Worm (Caenorhabditis elegans) whole organism, mixed stage, embryonic: ENCODE results near the gene M03A1.3.

Source experiments
- blmp-1 ChIP-seq: fragments of 150-350 bp; optimal IDR thresholded peaks from 2 replicates; lab custom pipeline; 2014; ENCODE audit warnings: missing biosample characterization, missing genetic modification characterization
- ces-1 ChIP-seq: fragments of 150-350 bp; optimal IDR thresholded peaks from 2 replicates; lab custom pipeline; 2014; ENCODE audit warnings: missing biosample characterization, missing genetic modification reagents, missing genetic modification characterization
- elt-1 ChIP-seq: sonication (generic microtip); optimal IDR thresholded peaks from 2 replicates; lab custom pipeline; 2017; ENCODE audit warnings: missing genetic modification characterization, mild to moderate bottlenecking, missing compliant biosample characterization, antibody characterized with exemption, moderate library complexity, borderline replicate concordance; ENCODE audit not compliant: insufficient read depth
- elt-3 ChIP-seq: fragments of 150-350 bp; optimal IDR thresholded peaks from 2 replicates; lab custom pipeline; 2014; ENCODE audit warnings: missing biosample characterization, missing genetic modification characterization
- flh-1 ChIP-seq: fragments of 200-800 bp; sonication (Bioruptor generic); optimal IDR thresholded peaks from 2 replicates; lab custom pipeline; 2018; ENCODE audit warnings: mild to moderate bottlenecking, missing genetic modification characterization, moderate library complexity, missing compliant biosample characterization
- hlh-1 ChIP-seq: fragments of 150-350 bp; optimal IDR thresholded peaks from 2 replicates; lab custom pipeline; 2014; ENCODE audit warnings: missing biosample characterization, missing genetic modification reagents, missing genetic modification characterization
- lin-13 ChIP-seq: fragments of 150-350 bp; optimal IDR thresholded peaks from 2 replicates; lab custom pipeline; 2014; ENCODE audit warnings: missing biosample characterization, missing genetic modification characterization
- mep-1 ChIP-seq: fragments of 150-350 bp; optimal IDR thresholded peaks from 2 replicates; lab custom pipeline; 2017; ENCODE audit warnings: missing biosample characterization, missing genetic modification reagents, missing genetic modification characterization, inconsistent platforms
- nhr-28 ChIP-seq: fragments of 150-350 bp; optimal IDR thresholded peaks from 2 replicates; lab custom pipeline; 2014; ENCODE audit warnings: missing biosample characterization, missing genetic modification characterization
- snpc-4 ChIP-seq: fragments of 150-350 bp; optimal IDR thresholded peaks from 2 replicates; lab custom pipeline; 2014; ENCODE audit warnings: missing biosample characterization, missing genetic modification characterization
- unc-39 ChIP-seq: fragments of 150-350 bp; optimal IDR thresholded peaks from 2 replicates; lab custom pipeline; 2014; ENCODE audit warnings: missing biosample characterization, missing genetic modification characterization
- ztf-11 ChIP-seq: fragments of 150-350 bp; optimal IDR thresholded peaks from 2 replicates; lab custom pipeline; 2014; ENCODE audit warnings: missing biosample characterization, missing genetic modification characterization

DNA sequence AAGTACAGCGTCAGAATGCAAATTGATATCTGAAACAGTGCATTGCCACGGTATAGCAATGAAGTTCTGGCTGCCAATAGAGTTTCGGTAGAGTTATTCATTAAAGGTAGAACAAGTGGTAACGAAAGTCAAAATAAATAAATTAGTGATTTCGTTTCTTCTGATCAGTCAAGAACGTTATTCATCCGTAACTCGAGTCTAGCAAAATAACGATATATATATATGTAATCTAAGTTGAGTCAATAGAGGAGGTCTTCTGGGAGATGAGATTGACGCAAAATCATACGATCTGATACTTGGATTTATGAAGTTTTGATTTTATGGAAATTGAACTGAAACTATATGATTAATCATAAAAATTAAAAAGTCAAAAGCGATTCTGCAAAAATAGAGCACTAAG is 29.8 kb upstream of the M03A1.3 start, which contains the start of gene sra-35:
- TF ChIP-seq mep-1 (no peak), lin-13 (tag; lab: Kevin White, UChicago) (no peak), snpc-4 (no peak), nhr-28 (tag; lab: Kevin White, UChicago) (no peak), elt-1 (tag; lab: Kevin White, UChicago) (no peak), flh-1 (GFP tag; lab: Kevin White, UChicago) (no peak), ztf-11 (tag; lab: Kevin White, UChicago) (no peak), blmp-1 (tag; lab: Kevin White, UChicago) (no peak), ces-1 (GFP tag; lab: Kevin White, UChicago) (no peak), hlh-1 (tag; lab: Kevin White, UChicago) (no peak), elt-3 (tag; lab: Kevin White, UChicago) (no peak), unc-39 (tag; lab: Kevin White, UChicago) (no peak)
